Worm (Caenorhabditis elegans) whole organism, L1 larva: ENCODE data around the gene srz-37.

Source experiments
- C04F5.9 ChIP-seq: sonication (generic microtip); optimal IDR thresholded peaks from 2 replicates; lab custom pipeline; 2016; ENCODE audit warnings: missing genetic modification characterization, missing compliant biosample characterization
- C16A3.4 ChIP-seq: fragments of 150-350 bp; optimal IDR thresholded peaks from 2 replicates; lab custom pipeline; 2014; ENCODE audit warnings: missing biosample characterization, missing genetic modification characterization
- C34B4.2 ChIP-seq: sonication (generic microtip); optimal IDR thresholded peaks from 2 replicates; lab custom pipeline; 2017; ENCODE audit warnings: mild to moderate bottlenecking, missing genetic modification characterization, missing compliant biosample characterization
- F16B12.6 ChIP-seq: fragments of 150-350 bp; optimal IDR thresholded peaks from 2 replicates; lab custom pipeline; 2014; ENCODE audit warnings: missing biosample characterization, missing genetic modification characterization
- aha-1 ChIP-seq: fragments of 150-350 bp; optimal IDR thresholded peaks from 2 replicates; lab custom pipeline; 2014; ENCODE audit warnings: missing biosample characterization, missing genetic modification characterization
- alr-1 ChIP-seq: fragments of 200-800 bp; sonication (Bioruptor generic); optimal IDR thresholded peaks from 2 replicates; lab custom pipeline; 2018; ENCODE audit warnings: borderline replicate concordance, mild to moderate bottlenecking, missing genetic modification characterization, missing compliant biosample characterization
- ama-1 ChIP-seq: fragments of 150-350 bp; optimal IDR thresholded peaks from 2 replicates; lab custom pipeline; 2014
- blmp-1 ChIP-seq: fragments of 150-350 bp; optimal IDR thresholded peaks from 2 replicates; lab custom pipeline; 2014; ENCODE audit warnings: missing biosample characterization, missing genetic modification characterization
- ces-1 ChIP-seq: fragments of 150-350 bp; optimal IDR thresholded peaks from 2 replicates; lab custom pipeline; 2014; ENCODE audit warnings: missing biosample characterization, missing genetic modification reagents, missing genetic modification characterization
- efl-1 ChIP-seq, 4 experiments: fragments of 150-350 bp; optimal IDR thresholded peaks in 3 of 4; peaks in 1 of 4; 1 replicate in 1 of 4; 2 replicates in 3 of 4; lab custom pipeline; 2014; ENCODE audit warnings: missing biosample characterization in 2 of 4, missing genetic modification characterization in 2 of 4, missing genetic modification reagents in 2 of 4
- fkh-8 ChIP-seq: sonication (generic microtip); optimal IDR thresholded peaks from 2 replicates; lab custom pipeline; 2016; ENCODE audit warnings: mild to moderate bottlenecking, missing genetic modification characterization, missing compliant biosample characterization
- fos-1 ChIP-seq: fragments of 150-350 bp; optimal IDR thresholded peaks from 2 replicates; lab custom pipeline; 2014; ENCODE audit warnings: missing biosample characterization, missing genetic modification characterization
- hpl-2 ChIP-seq: fragments of 150-350 bp; optimal IDR thresholded peaks from 2 replicates; lab custom pipeline; 2014; ENCODE audit warnings: missing biosample characterization, missing genetic modification reagents, missing genetic modification characterization
- lin-35 ChIP-seq, 2 experiments: fragments of 150-350 bp; optimal IDR thresholded peaks; 2 replicates each; lab custom pipeline; 2014; ENCODE audit warnings: missing biosample characterization in 2 of 2, missing genetic modification characterization in 2 of 2, missing genetic modification reagents in 2 of 2
- lin-39 ChIP-seq: fragments of 150-350 bp; optimal IDR thresholded peaks from 2 replicates; lab custom pipeline; 2014; ENCODE audit warnings: missing biosample characterization, missing genetic modification reagents, missing genetic modification characterization
- mab-9 ChIP-seq: fragments of 200-800 bp; sonication (Bioruptor generic); IDR thresholded peaks from 2 replicates; pipeline ENCODE4 v1.3.6; 2022; ENCODE audit warnings: missing genetic modification reagents, missing genetic modification characterization, missing compliant biosample characterization
- mep-1 ChIP-seq: fragments of 150-350 bp; optimal IDR thresholded peaks from 2 replicates; lab custom pipeline; 2014; ENCODE audit warnings: missing biosample characterization, missing genetic modification characterization
- nhr-19 ChIP-seq: fragments of 200-800 bp; sonication (Bioruptor generic); conservative IDR thresholded peaks from 2 replicates; pipeline ENCODE4 v1.3.6; 2022; ENCODE audit warnings: missing genetic modification characterization, missing compliant biosample characterization
- nhr-20 ChIP-seq: sonication (generic microtip); optimal IDR thresholded peaks from 2 replicates; lab custom pipeline; 2016; ENCODE audit warnings: mild to moderate bottlenecking, missing genetic modification characterization, missing compliant biosample characterization
- nhr-237 ChIP-seq: fragments of 150-350 bp; optimal IDR thresholded peaks from 2 replicates; lab custom pipeline; 2014; ENCODE audit warnings: missing biosample characterization, missing genetic modification characterization
- nhr-47 ChIP-seq: sonication (generic microtip); optimal IDR thresholded peaks from 2 replicates; lab custom pipeline; 2016; ENCODE audit warnings: mild to moderate bottlenecking, missing genetic modification characterization, moderate library complexity, missing compliant biosample characterization
- nhr-71 ChIP-seq: sonication (generic microtip); optimal IDR thresholded peaks from 2 replicates; lab custom pipeline; 2016; ENCODE audit warnings: mild to moderate bottlenecking, missing genetic modification characterization, moderate library complexity, missing compliant biosample characterization
- nhr-84 ChIP-seq: sonication (generic microtip); optimal IDR thresholded peaks from 2 replicates; lab custom pipeline; 2017; ENCODE audit warnings: missing biosample characterization, missing genetic modification characterization
- nhr-90 ChIP-seq: sonication (generic microtip); optimal IDR thresholded peaks from 2 replicates; lab custom pipeline; 2016; ENCODE audit warnings: mild to moderate bottlenecking, missing genetic modification characterization, missing compliant biosample characterization; ENCODE audit not compliant: poor library complexity
- pax-3 ChIP-seq: fragments of 200-800 bp; sonication (Bioruptor generic); optimal IDR thresholded peaks from 2 replicates; lab custom pipeline; 2018; ENCODE audit warnings: mild to moderate bottlenecking, missing genetic modification characterization, moderate library complexity, missing compliant biosample characterization
- pqm-1 ChIP-seq: sonication (generic microtip); optimal IDR thresholded peaks from 3 replicates; lab custom pipeline; 2017; ENCODE audit warnings: missing biosample characterization, missing genetic modification characterization
- skn-1 ChIP-seq: fragments of 150-350 bp; optimal IDR thresholded peaks from 2 replicates; lab custom pipeline; 2014; ENCODE audit warnings: missing biosample characterization, missing genetic modification characterization
- snpc-4 ChIP-seq: fragments of 150-350 bp; optimal IDR thresholded peaks from 2 replicates; lab custom pipeline; 2014; ENCODE audit warnings: missing biosample characterization, missing genetic modification characterization
- sptf-1 ChIP-seq: fragments of 150-350 bp; optimal IDR thresholded peaks from 2 replicates; lab custom pipeline; 2014; ENCODE audit warnings: missing biosample characterization, missing genetic modification characterization
- sup-37 ChIP-seq: fragments of 200-800 bp; sonication (Bioruptor generic); optimal IDR thresholded peaks from 2 replicates; lab custom pipeline; 2018; ENCODE audit warnings: mild to moderate bottlenecking, missing genetic modification characterization, missing compliant biosample characterization
- swsn-7 ChIP-seq: sonication (generic microtip); optimal IDR thresholded peaks from 2 replicates; lab custom pipeline; 2016; ENCODE audit warnings: missing genetic modification characterization, missing compliant biosample characterization
- unc-30 ChIP-seq: sonication (generic microtip); optimal IDR thresholded peaks from 2 replicates; lab custom pipeline; 2017; ENCODE audit warnings: missing biosample characterization, missing genetic modification characterization
- unc-86 ChIP-seq: sonication (generic microtip); optimal IDR thresholded peaks from 2 replicates; lab custom pipeline; 2016; ENCODE audit warnings: missing genetic modification characterization, missing compliant biosample characterization
- vab-15 ChIP-seq: sonication (generic microtip); optimal IDR thresholded peaks from 2 replicates; lab custom pipeline; 2017; ENCODE audit warnings: missing genotype, mild to moderate bottlenecking, missing genetic modification characterization, missing compliant biosample characterization
- zag-1 ChIP-seq: fragments of 150-350 bp; optimal IDR thresholded peaks from 2 replicates; lab custom pipeline; 2014; ENCODE audit warnings: missing biosample characterization, missing genetic modification characterization

The srz-37 gene

ce11 chrIV:3505940-3506339 is 24.3 kb upstream of the srz-37 start:
- TF ChIP-seq pax-3 (tag; lab: Kevin White, UChicago) (no peak), efl-1 (optimal IDR thresholded peaks at IDR 0.05; lab: Kevin White, UChicago) (peak in 1 of 2 experiments; percentile 11), efl-1 (GFP tag; optimal IDR thresholded peaks at IDR 0.05 in 1 of 2; lab: Kevin White, UChicago) (peak in 1 of 2 experiments; percentile 61), sup-37 (GFP tag; lab: Kevin White, UChicago) (no peak), ama-1 (lab: Kevin White, UChicago) (no peak), nhr-90 (tag; lab: Kevin White, UChicago) (no peak), mab-9 (no peak), fkh-8 (tag; lab: Kevin White, UChicago) (no peak), swsn-7 (tag; lab: Kevin White, UChicago) (no peak), nhr-19 (GFP tag; lab: Robert Waterston, UW) (0 out of 2 replicates have a peak, but pooled peaks have one; percentile 20), nhr-237 (tag; lab: Kevin White, UChicago) (no peak), F16B12.6 (tag; lab: Kevin White, UChicago) (no peak), C34B4.2 (tag; lab: Kevin White, UChicago) (no peak), nhr-20 (no peak), nhr-47 (tag; lab: Kevin White, UChicago) (no peak), lin-39 (tag; lab: Kevin White, UChicago) (no peak), skn-1 (no peak)

- no peak for TF ChIP-seq lin-35 (GFP tag; optimal IDR thresholded peaks at IDR 0.05; lab: Kevin White, UChicago)
- TF ChIP-seq pqm-1, result no peak
- TF ChIP-seq fos-1, result no peak
- TF ChIP-seq sptf-1 (tag; lab: Kevin White, UChicago), result no peak
- no peak for TF ChIP-seq aha-1 (tag; lab: Kevin White, UChicago)
- TF ChIP-seq mep-1 (tag; lab: Kevin White, UChicago), result no peak
- no peak for TF ChIP-seq nhr-71 (tag; lab: Kevin White, UChicago)
- no peak for TF ChIP-seq C34B4.2 (tag; lab: Kevin White, UChicago)
- TF ChIP-seq nhr-84 (tag; lab: Kevin White, UChicago), result no peak
- TF ChIP-seq, all 84 proteins: peak for 0
Observed at ce11 chrIV:3504144-3504543, 22.5 kb upstream of the srz-37 start, which contains the start of gene srz-83. TSS of gene srz-83 (plus strand) at chrIV:3504444.

ce11 chrIV:3501981-3502736 is 20.5 kb upstream of the srz-37 start:
- TF ChIP-seq nhr-237 (tag; lab: Kevin White, UChicago) (no peak), nhr-71 (tag; lab: Kevin White, UChicago) (no peak), alr-1 (tag; lab: Kevin White, UChicago) (no peak)

ce11 chrIV:3497909-3498308 is 16.2 kb upstream of the srz-37 start, which contains the start of gene ceh-53:
TSS of gene ceh-53 (plus strand) at chrIV:3498209.
- TF ChIP-seq snpc-4 (tag; lab: Kevin White, UChicago) (no peak), hpl-2 (GFP tag; lab: Kevin White, UChicago) (no peak), unc-30 (tag; lab: Kevin White, UChicago) (no peak), C04F5.9 (tag; lab: Kevin White, UChicago) (no peak), zag-1 (tag; lab: Kevin White, UChicago) (no peak), blmp-1 (tag; lab: Kevin White, UChicago) (no peak), nhr-84 (tag; lab: Kevin White, UChicago) (no peak), vab-15 (tag; lab: Kevin White, UChicago) (no peak), sup-37 (GFP tag; lab: Kevin White, UChicago) (no peak), nhr-19 (GFP tag; lab: Robert Waterston, UW) (no peak), sptf-1 (tag; lab: Kevin White, UChicago) (no peak), unc-86 (tag; lab: Kevin White, UChicago) (no peak), ces-1 (GFP tag; lab: Kevin White, UChicago) (no peak), C16A3.4 (tag; lab: Kevin White, UChicago) (no peak)
